Worm (Caenorhabditis elegans) whole organism, L1 larva: ENCODE data around the gene pgl-3.

Experiments used
- C04F5.9 ChIP-seq: sonication (generic microtip); optimal IDR thresholded peaks from 2 replicates; lab custom pipeline; 2016; ENCODE audit warnings: missing genetic modification characterization, missing compliant biosample characterization
- C16A3.4 ChIP-seq: fragments of 150-350 bp; optimal IDR thresholded peaks from 2 replicates; lab custom pipeline; 2014; ENCODE audit warnings: missing biosample characterization, missing genetic modification characterization
- C34B4.2 ChIP-seq: sonication (generic microtip); optimal IDR thresholded peaks from 2 replicates; lab custom pipeline; 2017; ENCODE audit warnings: mild to moderate bottlenecking, missing genetic modification characterization, missing compliant biosample characterization
- F16B12.6 ChIP-seq: fragments of 150-350 bp; optimal IDR thresholded peaks from 2 replicates; lab custom pipeline; 2014; ENCODE audit warnings: missing biosample characterization, missing genetic modification characterization
- ama-1 ChIP-seq: fragments of 150-350 bp; optimal IDR thresholded peaks from 2 replicates; lab custom pipeline; 2014
- blmp-1 ChIP-seq: fragments of 150-350 bp; optimal IDR thresholded peaks from 2 replicates; lab custom pipeline; 2014; ENCODE audit warnings: missing biosample characterization, missing genetic modification characterization
- ceh-8 ChIP-seq: fragments of 200-800 bp; sonication (Bioruptor generic); optimal IDR thresholded peaks from 2 replicates; lab custom pipeline; 2018; ENCODE audit warnings: mild to moderate bottlenecking, missing genetic modification characterization, moderate library complexity, missing compliant biosample characterization
- dsc-1 ChIP-seq: sonication (generic microtip); optimal IDR thresholded peaks from 2 replicates; lab custom pipeline; 2016; ENCODE audit warnings: mild to moderate bottlenecking, missing genetic modification characterization, missing compliant biosample characterization
- efl-1 ChIP-seq, 4 experiments: fragments of 150-350 bp; optimal IDR thresholded peaks in 3 of 4; peaks in 1 of 4; 1 replicate in 1 of 4; 2 replicates in 3 of 4; lab custom pipeline; 2014; ENCODE audit warnings: missing biosample characterization in 2 of 4, missing genetic modification characterization in 2 of 4, missing genetic modification reagents in 2 of 4
- egl-27 ChIP-seq, 2 experiments: fragments of 150-350 bp in 1 of 2; sonication (generic microtip); optimal IDR thresholded peaks; 3 replicates each; lab custom pipeline; 2017 to 2018; ENCODE audit warnings: missing biosample characterization in 2 of 2, missing genetic modification characterization in 2 of 2, missing genetic modification reagents in 2 of 2
- elt-3 ChIP-seq, 6 experiments: fragments of 150-350 bp in 1 of 6; sonication (generic microtip); optimal IDR thresholded peaks; 2 replicates each; lab custom pipeline; 2017 to 2018; ENCODE audit warnings: missing biosample characterization in 6 of 6, missing genetic modification characterization in 6 of 6, inconsistent platforms in 1 of 6
- ets-5 ChIP-seq: fragments of 200-800 bp; sonication (Bioruptor generic); IDR thresholded peaks from 2 replicates; pipeline ENCODE4 v1.3.6; 2022; ENCODE audit warnings: missing genetic modification characterization, missing compliant biosample characterization
- fkh-10 ChIP-seq: sonication (generic microtip); optimal IDR thresholded peaks from 2 replicates; lab custom pipeline; 2017; ENCODE audit warnings: missing biosample characterization, missing genetic modification reagents, missing genetic modification characterization
- fos-1 ChIP-seq: fragments of 150-350 bp; optimal IDR thresholded peaks from 2 replicates; lab custom pipeline; 2014; ENCODE audit warnings: missing biosample characterization, missing genetic modification characterization
- hlh-4 ChIP-seq: sonication (generic microtip); optimal IDR thresholded peaks from 2 replicates; lab custom pipeline; 2016; ENCODE audit warnings: mild to moderate bottlenecking, missing genetic modification characterization, missing compliant biosample characterization
- irx-1 ChIP-seq: sonication (generic microtip); optimal IDR thresholded peaks from 2 replicates; lab custom pipeline; 2016; ENCODE audit warnings: missing genetic modification characterization, missing compliant biosample characterization
- isw-1 ChIP-seq: fragments of 200-800 bp; sonication (Bioruptor generic); IDR thresholded peaks from 2 replicates; pipeline ENCODE4 v1.3.6; 2022; ENCODE audit warnings: missing genetic modification characterization, missing compliant biosample characterization
- jun-1 ChIP-seq: fragments of 150-350 bp; optimal IDR thresholded peaks from 2 replicates; lab custom pipeline; 2014; ENCODE audit warnings: missing biosample characterization, missing genetic modification reagents, missing genetic modification characterization
- lin-14 ChIP-seq: fragments of 200-800 bp; sonication (Bioruptor generic); optimal IDR thresholded peaks from 2 replicates; lab custom pipeline; 2018; ENCODE audit warnings: mild to moderate bottlenecking, missing genetic modification characterization, moderate library complexity, missing compliant biosample characterization
- lin-15B ChIP-seq: fragments of 150-350 bp; sonication (generic microtip); optimal IDR thresholded peaks from 3 replicates; lab custom pipeline; 2014; ENCODE audit warnings: missing biosample characterization, missing genetic modification characterization
- lin-35 ChIP-seq, 2 experiments: fragments of 150-350 bp; optimal IDR thresholded peaks; 2 replicates each; lab custom pipeline; 2014; ENCODE audit warnings: missing biosample characterization in 2 of 2, missing genetic modification characterization in 2 of 2, missing genetic modification reagents in 2 of 2
- lir-3 ChIP-seq: sonication (generic microtip); optimal IDR thresholded peaks from 2 replicates; lab custom pipeline; 2016; ENCODE audit warnings: mild to moderate bottlenecking, missing genetic modification characterization, moderate library complexity, missing compliant biosample characterization; ENCODE audit not compliant: poor library complexity
- lsy-2 ChIP-seq, 2 experiments: fragments of 150-350 bp; optimal IDR thresholded peaks; 2 replicates each; lab custom pipeline; 2014; ENCODE audit warnings: missing biosample characterization in 2 of 2, missing genetic modification characterization in 2 of 2
- mdl-1 ChIP-seq, 2 experiments: fragments of 150-350 bp; optimal IDR thresholded peaks; 2 replicates each; lab custom pipeline; 2014 to 2017; ENCODE audit warnings: missing biosample characterization in 2 of 2, missing genetic modification characterization in 2 of 2, inconsistent platforms in 1 of 2
- mef-2 ChIP-seq: fragments of 150-350 bp; optimal IDR thresholded peaks from 2 replicates; lab custom pipeline; 2014; ENCODE audit warnings: missing biosample characterization, missing genetic modification characterization
- mep-1 ChIP-seq: fragments of 150-350 bp; optimal IDR thresholded peaks from 2 replicates; lab custom pipeline; 2014; ENCODE audit warnings: missing biosample characterization, missing genetic modification characterization
- nhr-11 ChIP-seq: fragments of 150-350 bp; optimal IDR thresholded peaks from 2 replicates; lab custom pipeline; 2014; ENCODE audit warnings: missing biosample characterization, missing genetic modification characterization
- nhr-19 ChIP-seq: fragments of 200-800 bp; sonication (Bioruptor generic); conservative IDR thresholded peaks from 2 replicates; pipeline ENCODE4 v1.3.6; 2022; ENCODE audit warnings: missing genetic modification characterization, missing compliant biosample characterization
- nhr-20 ChIP-seq: sonication (generic microtip); optimal IDR thresholded peaks from 2 replicates; lab custom pipeline; 2016; ENCODE audit warnings: mild to moderate bottlenecking, missing genetic modification characterization, missing compliant biosample characterization
- nhr-237 ChIP-seq: fragments of 150-350 bp; optimal IDR thresholded peaks from 2 replicates; lab custom pipeline; 2014; ENCODE audit warnings: missing biosample characterization, missing genetic modification characterization
- nhr-28 ChIP-seq: fragments of 150-350 bp; optimal IDR thresholded peaks from 2 replicates; lab custom pipeline; 2014; ENCODE audit warnings: missing biosample characterization, missing genetic modification characterization
- nhr-47 ChIP-seq: sonication (generic microtip); optimal IDR thresholded peaks from 2 replicates; lab custom pipeline; 2016; ENCODE audit warnings: mild to moderate bottlenecking, missing genetic modification characterization, moderate library complexity, missing compliant biosample characterization
- nhr-71 ChIP-seq: sonication (generic microtip); optimal IDR thresholded peaks from 2 replicates; lab custom pipeline; 2016; ENCODE audit warnings: mild to moderate bottlenecking, missing genetic modification characterization, moderate library complexity, missing compliant biosample characterization
- nhr-90 ChIP-seq: sonication (generic microtip); optimal IDR thresholded peaks from 2 replicates; lab custom pipeline; 2016; ENCODE audit warnings: mild to moderate bottlenecking, missing genetic modification characterization, missing compliant biosample characterization; ENCODE audit not compliant: poor library complexity
- pax-3 ChIP-seq: fragments of 200-800 bp; sonication (Bioruptor generic); optimal IDR thresholded peaks from 2 replicates; lab custom pipeline; 2018; ENCODE audit warnings: mild to moderate bottlenecking, missing genetic modification characterization, moderate library complexity, missing compliant biosample characterization
- pqm-1 ChIP-seq: sonication (generic microtip); optimal IDR thresholded peaks from 3 replicates; lab custom pipeline; 2017; ENCODE audit warnings: missing biosample characterization, missing genetic modification characterization
- rnt-1 ChIP-seq: sonication (generic microtip); optimal IDR thresholded peaks from 2 replicates; lab custom pipeline; 2016; ENCODE audit warnings: mild to moderate bottlenecking, missing genetic modification characterization, moderate library complexity, missing compliant biosample characterization
- snu-23 ChIP-seq: sonication (generic microtip); optimal IDR thresholded peaks from 2 replicates; lab custom pipeline; 2016; ENCODE audit warnings: missing genetic modification characterization, missing compliant biosample characterization
- sptf-1 ChIP-seq: fragments of 150-350 bp; optimal IDR thresholded peaks from 2 replicates; lab custom pipeline; 2014; ENCODE audit warnings: missing biosample characterization, missing genetic modification characterization
- swsn-7 ChIP-seq: sonication (generic microtip); optimal IDR thresholded peaks from 2 replicates; lab custom pipeline; 2016; ENCODE audit warnings: missing genetic modification characterization, missing compliant biosample characterization
- tbx-2 ChIP-seq: sonication (generic microtip); optimal IDR thresholded peaks from 2 replicates; lab custom pipeline; 2016; ENCODE audit warnings: missing genetic modification characterization, missing compliant biosample characterization
- unc-130 ChIP-seq: fragments of 150-350 bp; optimal IDR thresholded peaks from 2 replicates; lab custom pipeline; 2017; ENCODE audit warnings: missing biosample characterization, missing genetic modification characterization, inconsistent platforms
- unc-30 ChIP-seq: sonication (generic microtip); optimal IDR thresholded peaks from 2 replicates; lab custom pipeline; 2017; ENCODE audit warnings: missing biosample characterization, missing genetic modification characterization
- xbp-1 ChIP-seq: sonication (generic microtip); optimal IDR thresholded peaks from 2 replicates; lab custom pipeline; 2016; ENCODE audit warnings: missing genetic modification characterization, missing compliant biosample characterization
- zag-1 ChIP-seq: fragments of 150-350 bp; optimal IDR thresholded peaks from 2 replicates; lab custom pipeline; 2014; ENCODE audit warnings: missing biosample characterization, missing genetic modification characterization

pgl-3 gene

ce11 chrV:4724453-4724852, 31.3 kb upstream of the pgl-3 start, which contains the start of gene F39G3.4:
TSS of gene F39G3.4 (plus strand) at chrV:4724753.
- TF ChIP-seq lsy-2 (tag; optimal IDR thresholded peaks at IDR 0.05; lab: Kevin White, UChicago) (no peak), hlh-4 (tag; lab: Kevin White, UChicago) (no peak), lin-35 (GFP tag; optimal IDR thresholded peaks at IDR 0.05; lab: Kevin White, UChicago) (no peak), elt-3 (tag; optimal IDR thresholded peaks at IDR 0.05; lab: Kevin White, UChicago) (no peak)

DNA sequence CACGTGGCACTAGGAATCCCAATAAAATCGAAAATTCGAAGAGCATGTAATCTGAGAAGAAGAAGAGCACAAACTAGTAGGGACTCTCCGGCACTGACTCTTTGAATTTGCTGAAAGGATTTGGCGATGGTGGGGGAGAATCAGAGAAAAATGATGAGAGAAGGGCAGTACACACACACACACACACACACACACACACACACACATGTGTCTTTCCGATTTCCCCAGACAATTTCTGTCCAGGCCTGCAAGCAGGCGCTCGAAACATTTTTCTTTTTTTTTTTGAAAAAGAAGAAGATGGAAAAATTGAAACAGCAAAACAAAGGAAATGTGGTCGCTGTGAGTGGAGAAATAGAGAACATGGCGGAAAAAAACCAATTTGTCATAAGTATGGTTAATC, 25.7 kb upstream of the pgl-3 start, which contains the start of gene tig-2:
Gene tig-2, minus strand, starts transcription at position 87 of the 400 bp plus-strand sequence.
- TF ChIP-seq rnt-1 (tag; lab: Kevin White, UChicago), result peak; percentile 57
- TF ChIP-seq sptf-1 (tag; lab: Kevin White, UChicago), result no peak
- no peak for TF ChIP-seq lin-15B
- peak; percentile 27 for TF ChIP-seq xbp-1 (tag; lab: Kevin White, UChicago)
- TF ChIP-seq pax-3 (tag; lab: Kevin White, UChicago), result no peak
- no peak for TF ChIP-seq unc-30
- TF ChIP-seq lsy-2 (tag; optimal IDR thresholded peaks at IDR 0.05; lab: Kevin White, UChicago), result peak in 1 of 2 experiments; percentile 49
- peak; percentile 33 for TF ChIP-seq dsc-1
- no peak for TF ChIP-seq zag-1 (tag; lab: Kevin White, UChicago)
- no peak for TF ChIP-seq mef-2 (tag; lab: Kevin White, UChicago)
- no peak for TF ChIP-seq pqm-1
- TF ChIP-seq C04F5.9 (tag; lab: Kevin White, UChicago), result no peak
- no peak for TF ChIP-seq C16A3.4 (tag; lab: Kevin White, UChicago)
- TF ChIP-seq jun-1 (tag; lab: Kevin White, UChicago), result no peak
- TF ChIP-seq nhr-11 (tag; lab: Kevin White, UChicago), result no peak
- peak; percentile 65 for TF ChIP-seq lir-3
- TF ChIP-seq nhr-28 (tag; lab: Kevin White, UChicago), result no peak
- TF ChIP-seq C34B4.2 (tag; lab: Kevin White, UChicago), result no peak
- peak; percentile 9 for TF ChIP-seq nhr-20 (tag; lab: Kevin White, UChicago)
- TF ChIP-seq nhr-71 (tag; lab: Kevin White, UChicago), result peak; percentile 61
- no peak for TF ChIP-seq nhr-90 (tag; lab: Kevin White, UChicago)
- TF ChIP-seq snu-23 (GFP tag; lab: Kevin White, UChicago), result peak; percentile 56
- peak; percentile 5 for TF ChIP-seq unc-130
- TF ChIP-seq tbx-2 (tag; lab: Kevin White, UChicago), result no peak
- peak; percentile 2 to 18 for TF ChIP-seq lin-35 (GFP tag; optimal IDR thresholded peaks at IDR 0.05; lab: Kevin White, UChicago)
- TF ChIP-seq egl-27 (tag; optimal IDR thresholded peaks at IDR 0.05; lab: Kevin White, UChicago), result no peak
- TF ChIP-seq fos-1 (tag; lab: Kevin White, UChicago), result no peak
- no peak for TF ChIP-seq blmp-1
- no peak for TF ChIP-seq nhr-237 (tag; lab: Kevin White, UChicago)
- peak; percentile 86 for TF ChIP-seq lin-14
- TF ChIP-seq nhr-47, result peak; percentile 6
- TF ChIP-seq F16B12.6 (tag; lab: Kevin White, UChicago), result no peak
- peak in 1 of 2 experiments; percentile 27 for TF ChIP-seq mdl-1 (tag; optimal IDR thresholded peaks at IDR 0.05; lab: Kevin White, UChicago)
- TF ChIP-seq efl-1 (optimal IDR thresholded peaks at IDR 0.05; lab: Kevin White, UChicago), result no peak
- peak in 1 of 2 experiments; percentile 67 for TF ChIP-seq efl-1 (GFP tag; optimal IDR thresholded peaks at IDR 0.05 in 1 of 2; lab: Kevin White, UChicago)
- TF ChIP-seq ama-1 (lab: Kevin White, UChicago), result no peak
- TF ChIP-seq mep-1 (tag; lab: Kevin White, UChicago), result peak; percentile 36
- TF ChIP-seq irx-1 (tag; lab: Kevin White, UChicago), result no peak
- 0 out of 2 replicates have a peak, but pooled peaks have one; percentile 4 for TF ChIP-seq isw-1
- no peak for TF ChIP-seq ets-5 (GFP tag; lab: Robert Waterston, UW)
- peak; percentile 11 for TF ChIP-seq swsn-7 (tag; lab: Kevin White, UChicago)
- TF ChIP-seq nhr-19 (GFP tag; lab: Robert Waterston, UW), result peak; percentile 38; the same call in 1 of the 2 replicates
- no peak for TF ChIP-seq fkh-10 (GFP tag; lab: Kevin White, UChicago)
- no peak for TF ChIP-seq ceh-8 (GFP tag; lab: Kevin White, UChicago)
